Fruit fly (Drosophila melanogaster): ENCODE measurements around the gene CG6168.

CG6168 gene

dm6 chr3L:11350680-11351665 is 29.5 kb upstream of the CG6168 start (continued):
- no peak for TF ChIP-seq CG6808 (GFP tag; optimal IDR thresholded peaks at IDR 0.05)
- TF ChIP-seq Hr4 (GFP tag; optimal IDR thresholded peaks at IDR 0.05) = peak; percentile 63
- peak; percentile 78 for TF ChIP-seq Eip78C (GFP tag)
- TF ChIP-seq acj6 (GFP tag; optimal IDR thresholded peaks at IDR 0.05) = peak; percentile 8
- TF ChIP-seq Sox102F (GFP tag; optimal IDR thresholded peaks at IDR 0.05) = no peak
- TF ChIP-seq CG10631 (GFP tag; optimal IDR thresholded peaks at IDR 0.05) = no peak
- TF ChIP-seq CG16779 (tag; optimal IDR thresholded peaks at IDR 0.05) = peak; percentile 57
- peak; percentile 25 for TF ChIP-seq spab (GFP tag; optimal IDR thresholded peaks at IDR 0.05)
- TF ChIP-seq Blimp-1 (GFP tag; optimal IDR thresholded peaks at IDR 0.05) = no peak
- no peak for TF ChIP-seq Ets21C (GFP tag; optimal IDR thresholded peaks at IDR 0.05)
- no peak for TF ChIP-seq Hr38 (GFP tag; optimal IDR thresholded peaks at IDR 0.05)
- TF ChIP-seq Eip75B (GFP tag; optimal IDR thresholded peaks at IDR 0.05) = no peak
- TF ChIP-seq CG8632 (GFP tag; optimal IDR thresholded peaks at IDR 0.05) = no peak

- TF ChIP-seq Eip78C (GFP tag) (peak; percentile 96), fkh (GFP tag; optimal IDR thresholded peaks at IDR 0.05) (peak; percentile 79), esn (GFP tag; optimal IDR thresholded peaks at IDR 0.05) (no peak), Ets21C (GFP tag; optimal IDR thresholded peaks at IDR 0.05) (no peak), fd59A (GFP tag; optimal IDR thresholded peaks at IDR 0.05) (peak; percentile 74), lz (GFP tag; optimal IDR thresholded peaks at IDR 0.05) (peak; percentile 41), CG10669 (GFP tag; optimal IDR thresholded peaks at IDR 0.05) (peak; percentile 81), Met (GFP tag; optimal IDR thresholded peaks at IDR 0.05) (no peak), CG6808 (GFP tag; optimal IDR thresholded peaks at IDR 0.05) (peak; percentile 66), CG3919 (GFP tag; optimal IDR thresholded peaks at IDR 0.05) (peak; percentile 83), CG11902 (GFP tag; optimal IDR thresholded peaks at IDR 0.05) (peak; percentile 4), dac (GFP tag; optimal IDR thresholded peaks at IDR 0.05) (peak; percentile 91), Eip75B (GFP tag; optimal IDR thresholded peaks at IDR 0.05) (peak; percentile 84), vri (GFP tag; optimal IDR thresholded peaks at IDR 0.05) (no peak), CG15336 (GFP tag; IDR thresholded peaks at IDR 0.05) (peak; percentile 98), topi (GFP tag; optimal IDR thresholded peaks at IDR 0.05) (peak; percentile 16), acj6 (GFP tag; optimal IDR thresholded peaks at IDR 0.05) (peak; percentile 86), cyc (GFP tag; optimal IDR thresholded peaks at IDR 0.05) (no peak), Hr39 (GFP tag; optimal IDR thresholded peaks at IDR 0.05) (no peak), Eip93F (GFP tag; optimal IDR thresholded peaks at IDR 0.05) (no peak), Lpt (GFP tag; optimal IDR thresholded peaks at IDR 0.05) (peak; percentile 93), CG8319 (GFP tag; optimal IDR thresholded peaks at IDR 0.05) (peak; percentile 30), CG6276 (GFP tag; optimal IDR thresholded peaks at IDR 0.05) (peak; percentile 95), CG7368 (GFP tag; optimal IDR thresholded peaks at IDR 0.05) (peak; percentile 67), svp (GFP tag) (no peak), dsx (GFP tag; optimal IDR thresholded peaks at IDR 0.05; ENCODE audit: poor library complexity, severe bottlenecking) (peak; percentile 67), OdsH (GFP tag; optimal IDR thresholded peaks at IDR 0.05) (peak; percentile 90), Blimp-1 (GFP tag; optimal IDR thresholded peaks at IDR 0.05) (no peak), fd85E (GFP tag; optimal IDR thresholded peaks at IDR 0.05) (no peak), Sox14 (GFP tag; optimal IDR thresholded peaks at IDR 0.05) (peak; percentile 83), CG31627 (GFP tag; optimal IDR thresholded peaks at IDR 0.05) (no peak), CG10631 (GFP tag; optimal IDR thresholded peaks at IDR 0.05) (peak; percentile 94), CG11294 (GFP tag; IDR thresholded peaks at IDR 0.05) (peak; percentile 95), Ets96B (tag; optimal IDR thresholded peaks at IDR 0.05) (peak; percentile 88), net (GFP tag; optimal IDR thresholded peaks at IDR 0.05) (peak; percentile 86), CG6163 (GFP tag; IDR thresholded peaks at IDR 0.05) (peak; percentile 88), CG3032 (tag; optimal IDR thresholded peaks at IDR 0.05) (peak; percentile 88), CG8119 (GFP tag; IDR thresholded peaks at IDR 0.05) (peak; percentile 98), CG6854 (GFP tag; optimal IDR thresholded peaks at IDR 0.05) (no peak), CG32006 (GFP tag; optimal IDR thresholded peaks at IDR 0.05) (peak; percentile 98), Smox (GFP tag; optimal IDR thresholded peaks at IDR 0.05) (no peak)
Observed at dm6 chr3L:11349908-11350405, 28.4 kb upstream of the CG6168 start.
